Fruit fly (Drosophila melanogaster): ENCODE results near the gene CG13949.

CG13949 gene

DNA sequence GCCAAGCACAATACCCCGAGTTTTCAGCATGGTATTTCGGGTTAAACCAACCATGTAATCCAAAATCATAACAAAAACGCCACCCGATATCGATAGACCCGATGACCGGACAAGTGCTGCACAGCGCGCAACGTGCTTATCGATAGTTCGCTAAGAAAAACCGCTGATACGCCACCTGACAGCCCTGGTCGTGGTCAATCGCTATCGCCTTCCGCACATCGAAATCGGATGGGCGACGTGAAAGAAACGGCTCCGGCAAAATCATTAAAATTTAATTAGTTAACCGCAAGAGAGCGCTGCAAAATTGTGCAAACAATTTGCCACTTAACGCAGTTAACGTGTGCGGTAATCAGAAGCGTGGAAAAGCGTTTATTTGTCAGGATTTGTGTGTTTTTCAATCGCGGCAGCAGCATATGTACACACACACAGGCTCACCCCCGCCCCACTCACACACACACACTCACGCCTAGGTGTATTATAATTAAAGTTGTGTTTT is 29.3 kb upstream of the CG13949 start, which contains the start of the genes CG3862 and dock (continued):
- TF ChIP-seq dsx (GFP tag; optimal IDR thresholded peaks at IDR 0.05; ENCODE audit: poor library complexity, severe bottlenecking) (peak; percentile 13), CG11902 (GFP tag; optimal IDR thresholded peaks at IDR 0.05) (no peak), CG10669 (GFP tag; optimal IDR thresholded peaks at IDR 0.05) (peak; percentile 9), CG6808 (GFP tag; optimal IDR thresholded peaks at IDR 0.05) (peak; percentile 55), svp (GFP tag) (peak; percentile 60), Met (GFP tag; optimal IDR thresholded peaks at IDR 0.05) (no peak), spab (GFP tag; optimal IDR thresholded peaks at IDR 0.05) (no peak), pdm3 (GFP tag; optimal IDR thresholded peaks at IDR 0.05) (peak; percentile 20), CG3032 (tag; optimal IDR thresholded peaks at IDR 0.05) (no peak), CG1621 (tag; optimal IDR thresholded peaks at IDR 0.05) (peak; percentile 26), Hr4 (GFP tag; optimal IDR thresholded peaks at IDR 0.05) (no peak), Sox14 (GFP tag; optimal IDR thresholded peaks at IDR 0.05) (peak; percentile 60), Eip93F (GFP tag; optimal IDR thresholded peaks at IDR 0.05) (no peak), CG34406 (GFP tag; optimal IDR thresholded peaks at IDR 0.05) (no peak), CG32006 (GFP tag; optimal IDR thresholded peaks at IDR 0.05) (peak; percentile 21), Eip78C (GFP tag) (peak; percentile 86), Ets96B (tag; optimal IDR thresholded peaks at IDR 0.05) (no peak), CG6854 (GFP tag; optimal IDR thresholded peaks at IDR 0.05) (peak; percentile 35), esn (GFP tag; optimal IDR thresholded peaks at IDR 0.05) (peak; percentile 54), Hr38 (GFP tag; optimal IDR thresholded peaks at IDR 0.05) (no peak), Ets21C (GFP tag; optimal IDR thresholded peaks at IDR 0.05) (peak; percentile 14), CG10631 (GFP tag; optimal IDR thresholded peaks at IDR 0.05) (no peak), CG11762 (GFP tag; optimal IDR thresholded peaks at IDR 0.05; ENCODE audit: insufficient read depth) (no peak), ss (GFP tag; optimal IDR thresholded peaks at IDR 0.05) (peak in 1 of 2 experiments; percentile 33), fd85E (GFP tag; optimal IDR thresholded peaks at IDR 0.05) (no peak), CG15336 (GFP tag; IDR thresholded peaks at IDR 0.05) (peak; percentile 21; the same call in 1 of the 2 replicates), Sox15 (GFP tag; optimal IDR thresholded peaks at IDR 0.05) (no peak)

DNA sequence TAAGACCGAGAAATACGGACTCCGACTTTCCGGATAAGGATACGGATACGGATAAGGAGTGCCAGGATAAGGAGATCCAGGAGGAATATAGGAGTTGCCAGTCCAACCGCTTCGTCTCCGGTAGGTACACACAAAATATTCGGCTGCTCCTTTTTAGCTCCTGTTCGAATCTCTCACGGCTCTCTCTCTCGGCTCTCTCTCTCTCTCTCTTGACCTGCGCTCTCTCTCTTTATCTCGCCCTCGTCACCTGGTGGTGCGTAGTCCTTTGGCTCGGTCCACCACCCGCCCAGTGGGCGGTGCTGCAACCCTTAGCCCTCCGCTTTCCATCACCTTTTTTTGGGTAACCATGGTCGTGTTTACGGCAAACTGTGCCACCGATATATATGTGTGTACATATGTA is 28.7 kb upstream of the CG13949 start:
- TF ChIP-seq dac (GFP tag; optimal IDR thresholded peaks at IDR 0.05) (no peak), esn (GFP tag; optimal IDR thresholded peaks at IDR 0.05) (no peak)

DNA sequence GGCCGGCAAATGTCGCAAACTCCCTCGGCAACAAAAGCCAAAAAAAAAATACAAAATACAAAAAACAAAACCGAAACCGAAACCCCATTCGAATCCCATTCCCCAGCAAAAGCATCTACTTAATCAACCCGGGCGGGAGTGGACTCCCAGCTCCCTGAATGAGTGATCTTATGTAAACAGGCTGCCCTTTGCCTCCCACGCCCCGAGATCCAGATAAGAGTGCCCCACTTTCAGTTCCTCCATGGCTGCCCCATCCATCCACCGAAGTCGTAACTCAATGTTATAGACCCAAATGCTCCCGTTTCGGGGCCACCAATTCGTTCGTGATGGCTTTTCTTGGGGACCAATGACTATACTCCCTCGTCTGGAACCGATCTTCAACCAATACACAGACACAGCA is 28.1 kb upstream of the CG13949 start:
- TF ChIP-seq Sox14 (GFP tag; optimal IDR thresholded peaks at IDR 0.05) (no peak), CG1621 (tag; optimal IDR thresholded peaks at IDR 0.05) (no peak), topi (GFP tag; optimal IDR thresholded peaks at IDR 0.05) (no peak), CG31627 (GFP tag; optimal IDR thresholded peaks at IDR 0.05) (no peak), eg (GFP tag; IDR thresholded peaks at IDR 0.05) (no peak), svp (GFP tag) (peak; percentile 92), CG10631 (GFP tag; optimal IDR thresholded peaks at IDR 0.05) (no peak)

DNA sequence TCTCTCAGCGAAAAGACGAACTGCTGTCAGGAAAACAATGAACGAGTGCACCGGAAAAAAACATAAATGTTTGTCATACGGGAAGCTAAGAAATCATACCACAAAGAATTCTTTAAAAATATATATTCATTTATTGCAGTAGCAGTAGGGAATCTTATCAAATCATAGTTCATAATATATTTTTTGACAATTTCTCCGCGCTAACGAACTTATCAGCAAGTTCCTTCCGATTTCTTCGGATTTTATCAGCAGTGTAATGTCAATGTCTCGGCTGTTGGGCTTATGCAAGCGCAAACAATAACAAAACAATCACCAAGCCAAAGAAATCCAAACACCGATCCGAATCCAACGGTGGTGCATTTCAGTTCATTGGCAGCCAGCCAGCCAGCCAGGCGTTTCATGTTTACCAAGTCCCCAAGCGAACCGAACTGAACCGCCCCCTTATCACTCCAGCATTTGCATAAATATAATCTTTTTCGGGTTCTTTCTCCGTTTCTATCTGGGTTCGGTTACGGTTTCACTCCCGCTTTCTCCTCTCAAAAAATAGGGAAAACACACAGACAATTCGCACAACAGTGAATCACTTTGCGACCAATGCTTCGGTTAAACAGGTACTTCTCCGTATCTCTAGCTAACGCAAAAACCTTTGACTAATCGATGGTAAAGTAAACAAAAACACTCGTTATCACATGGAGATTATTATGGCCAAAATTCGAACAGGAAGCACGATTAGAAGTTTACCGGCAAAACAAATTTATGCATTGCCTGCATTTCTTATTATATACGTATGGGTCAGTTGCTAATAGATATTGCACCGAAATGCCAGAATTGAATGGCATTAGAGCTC is 27.4 kb upstream of the CG13949 start:
- no peak for TF ChIP-seq CG6163 (GFP tag; IDR thresholded peaks at IDR 0.05)
- no peak for TF ChIP-seq CG1621 (tag; optimal IDR thresholded peaks at IDR 0.05)
- no peak for TF ChIP-seq Hr4 (GFP tag; optimal IDR thresholded peaks at IDR 0.05)
- peak; percentile 9 for TF ChIP-seq net (GFP tag; optimal IDR thresholded peaks at IDR 0.05)
- TF ChIP-seq CG6808 (GFP tag; optimal IDR thresholded peaks at IDR 0.05) = no peak
- TF ChIP-seq acj6 (GFP tag; optimal IDR thresholded peaks at IDR 0.05) = no peak
- no peak for TF ChIP-seq dsx (GFP tag; optimal IDR thresholded peaks at IDR 0.05; ENCODE audit: poor library complexity, severe bottlenecking)
- TF ChIP-seq CG4318 (GFP tag; optimal IDR thresholded peaks at IDR 0.05) = no peak
- no peak for TF ChIP-seq fd59A (GFP tag; optimal IDR thresholded peaks at IDR 0.05)
- no peak for TF ChIP-seq Sox102F (GFP tag; optimal IDR thresholded peaks at IDR 0.05)
- TF ChIP-seq eg (GFP tag; IDR thresholded peaks at IDR 0.05) = no peak
- TF ChIP-seq vri (GFP tag; optimal IDR thresholded peaks at IDR 0.05) = peak; percentile 93
- no peak for TF ChIP-seq CG7368 (GFP tag; optimal IDR thresholded peaks at IDR 0.05)
- no peak for TF ChIP-seq achi (GFP tag; optimal IDR thresholded peaks at IDR 0.05)
- no peak for TF ChIP-seq CG11762 (GFP tag; optimal IDR thresholded peaks at IDR 0.05; ENCODE audit: insufficient read depth)
- 0 out of 2 replicates have a peak, but pooled peaks have one; percentile 10 for TF ChIP-seq Gug (GFP tag; IDR thresholded peaks at IDR 0.05)
- TF ChIP-seq fkh (GFP tag; optimal IDR thresholded peaks at IDR 0.05) = peak; percentile 74
- TF ChIP-seq CG15336 (GFP tag; IDR thresholded peaks at IDR 0.05) = peak; percentile 60
- TF ChIP-seq Sox14 (GFP tag; optimal IDR thresholded peaks at IDR 0.05) = peak; percentile 55
- no peak for TF ChIP-seq CG16779 (tag; optimal IDR thresholded peaks at IDR 0.05)
- TF ChIP-seq CG9139 (GFP tag; optimal IDR thresholded peaks at IDR 0.05) = no peak

Data from whole organism, prepupa.